Worm (Caenorhabditis elegans): Measurements from ENCODE around the gene mrps-18C.

DNA sequence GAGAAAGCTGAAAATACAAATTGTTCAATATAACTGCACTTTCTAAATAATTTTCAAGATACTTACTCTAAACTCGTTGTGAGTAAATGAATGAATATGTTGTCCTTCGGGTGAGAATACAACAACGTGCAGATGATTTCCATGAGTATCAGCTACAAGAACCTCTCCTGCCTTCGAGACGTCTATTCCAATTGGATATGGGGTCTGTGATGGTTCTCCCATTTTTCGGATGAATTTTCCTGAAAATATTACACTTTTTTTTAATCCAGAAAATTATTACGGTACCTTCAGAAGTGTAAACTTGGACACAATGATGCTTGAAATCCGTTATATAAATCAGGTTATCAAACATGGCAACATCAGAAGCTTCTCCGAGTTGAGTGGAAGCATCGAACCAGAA, 40.1 kb upstream of the mrps-18C start:
- no peak for TF ChIP-seq hmg-4 (GFP tag; optimal IDR thresholded peaks at IDR 0.05)
- TF ChIP-seq hmbx-1 (tag; optimal IDR thresholded peaks at IDR 0.05) = no peak
- TF ChIP-seq ama-1 (optimal IDR thresholded peaks at IDR 0.05) = no peak
- TF ChIP-seq scrt-1 (GFP tag; IDR thresholded peaks at IDR 0.05) = no peak
- no peak for TF ChIP-seq aly-1 (tag; optimal IDR thresholded peaks at IDR 0.05)
- no peak for TF ChIP-seq flt-1 (GFP tag; IDR thresholded peaks at IDR 0.05)
- TF ChIP-seq sea-1 (GFP tag; conservative IDR thresholded peaks at IDR 0.05) = no peak
- no peak for TF ChIP-seq hnd-1 (tag; optimal IDR thresholded peaks at IDR 0.05)
- TF ChIP-seq F13C5.2 (tag; optimal IDR thresholded peaks at IDR 0.05) = no peak
- TF ChIP-seq pes-1 (GFP tag; IDR thresholded peaks at IDR 0.05) = no peak

Data from whole organism, early embryonic.